Worm (Caenorhabditis elegans): ENCODE results near the gene srsx-25.

- TF ChIP-seq ceh-13 (GFP tag; optimal IDR thresholded peaks at IDR 0.05) (no peak), ama-1 (optimal IDR thresholded peaks at IDR 0.05) (no peak), tra-4 (tag; optimal IDR thresholded peaks at IDR 0.05) (no peak), hmbx-1 (tag; optimal IDR thresholded peaks at IDR 0.05) (no peak), pes-1 (GFP tag; IDR thresholded peaks at IDR 0.05) (no peak), aly-1 (tag; optimal IDR thresholded peaks at IDR 0.05) (no peak)
Observed at ce11 chrIV:13323823-13324359, 41.1 kb upstream of the srsx-25 start, which contains the start of gene fat-2.

Measured in whole organism, early embryonic.